Fruit fly (Drosophila melanogaster) whole organism: ENCODE results near the gene fu.

Experiments
- CG8478 ChIP-seq: fragments of >200 bp; optimal IDR thresholded peaks from 2 replicates; lab custom pipeline; 2018; ENCODE audit warnings: inconsistent platforms
- EcR ChIP-seq, 2 experiments: fragments of >200 bp; optimal IDR thresholded peaks; 2 replicates each; lab custom pipeline; 2017; ENCODE audit warnings: missing biosample characterization in 2 of 2, missing genetic modification characterization in 2 of 2, missing genetic modification reagents in 2 of 2
- pan ChIP-seq: fragments of >200 bp; optimal IDR thresholded peaks from 2 replicates; lab custom pipeline; 2017
- psq ChIP-seq: fragments of >200 bp; optimal IDR thresholded peaks from 2 replicates; lab custom pipeline; 2017
- usp ChIP-seq: fragments of >200 bp; optimal IDR thresholded peaks from 2 replicates; lab custom pipeline; 2017; ENCODE audit warnings: missing biosample characterization, missing genetic modification characterization, mixed read lengths

DNA sequence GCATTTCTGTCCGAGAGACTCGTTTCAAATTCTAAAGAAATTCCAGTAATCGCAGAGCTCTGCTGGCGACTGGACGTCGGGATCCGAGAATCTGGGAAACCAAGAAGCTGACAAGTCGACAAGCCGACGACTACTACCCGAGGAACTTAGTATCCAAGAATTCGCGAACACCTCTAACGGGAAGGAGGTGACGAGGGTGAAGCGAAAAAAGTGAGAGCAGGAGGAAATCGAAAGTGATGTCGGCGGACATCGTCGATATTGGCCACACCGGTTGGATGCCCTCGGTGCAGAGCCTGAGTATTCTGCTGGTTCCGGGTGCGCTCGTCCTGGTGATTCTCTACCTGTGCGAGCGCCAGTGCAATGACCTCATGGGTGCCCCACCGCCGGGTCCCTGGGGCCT is 28.2 kb downstream of the fu start, which contains the start of gene phtm:
- TF ChIP-seq pan (lab: Kevin White, UChicago): no peak
- TF ChIP-seq psq (lab: Kevin White, UChicago): no peak
- TF ChIP-seq CG8478 (lab: Kevin White, UChicago): no peak
- no peak for TF ChIP-seq usp (GFP tag; lab: Kevin White, UChicago)
- no peak for TF ChIP-seq EcR (GFP tag; optimal IDR thresholded peaks at IDR 0.05; lab: Kevin White, UChicago)
